Worm (Caenorhabditis elegans) whole organism, L2 larva: ENCODE results near the gene gck-4.

Source experiments
- C34F6.9 ChIP-seq: fragments of 150-350 bp; optimal IDR thresholded peaks from 2 replicates; lab custom pipeline; 2014; ENCODE audit warnings: missing biosample characterization, missing genetic modification characterization
- F13H6.1 ChIP-seq: sonication (generic microtip); optimal IDR thresholded peaks from 2 replicates; lab custom pipeline; 2016; ENCODE audit warnings: missing genetic modification characterization, missing compliant biosample characterization
- R02D3.7 ChIP-seq: fragments of 150-350 bp; optimal IDR thresholded peaks from 2 replicates; lab custom pipeline; 2014; ENCODE audit warnings: missing biosample characterization, missing genetic modification characterization
- Y55F3AM.14 ChIP-seq: fragments of 200-800 bp; sonication (Bioruptor generic); optimal IDR thresholded peaks from 2 replicates; lab custom pipeline; 2018; ENCODE audit warnings: mild to moderate bottlenecking, missing genetic modification characterization, missing compliant biosample characterization
- ZK546.5 ChIP-seq: sonication (generic microtip); optimal IDR thresholded peaks from 2 replicates; lab custom pipeline; 2017; ENCODE audit warnings: missing biosample characterization, missing genetic modification characterization
- alr-1 ChIP-seq: fragments of 150-350 bp; optimal IDR thresholded peaks from 2 replicates; lab custom pipeline; 2014; ENCODE audit warnings: missing biosample characterization, missing genetic modification characterization
- aly-2 ChIP-seq: fragments of 150-350 bp; optimal IDR thresholded peaks from 2 replicates; lab custom pipeline; 2014; ENCODE audit warnings: missing biosample characterization, missing genetic modification characterization
- ama-1 ChIP-seq: fragments of 150-350 bp; optimal IDR thresholded peaks from 2 replicates; lab custom pipeline; 2018; ENCODE audit warnings: inconsistent platforms
- blmp-1 ChIP-seq: sonication (generic microtip); optimal IDR thresholded peaks from 2 replicates; lab custom pipeline; 2017; ENCODE audit warnings: missing genetic modification characterization, mild to moderate bottlenecking, missing compliant biosample characterization, antibody characterized with exemption, moderate library complexity; ENCODE audit not compliant: insufficient read depth
- ceh-16 ChIP-seq: fragments of 150-350 bp; optimal IDR thresholded peaks from 2 replicates; lab custom pipeline; 2014; ENCODE audit warnings: missing biosample characterization, missing genetic modification characterization
- ceh-82 ChIP-seq: fragments of 150-350 bp; optimal IDR thresholded peaks from 2 replicates; lab custom pipeline; 2014; ENCODE audit warnings: missing biosample characterization, missing genetic modification characterization
- crh-2 ChIP-seq: sonication (generic microtip); optimal IDR thresholded peaks from 2 replicates; lab custom pipeline; 2017; ENCODE audit warnings: missing biosample characterization, missing genetic modification characterization
- dmd-4 ChIP-seq: sonication (generic microtip); optimal IDR thresholded peaks from 2 replicates; lab custom pipeline; 2017; ENCODE audit warnings: missing biosample characterization, missing genetic modification characterization
- egl-27 ChIP-seq: sonication (generic microtip); optimal IDR thresholded peaks from 3 replicates; lab custom pipeline; 2017; ENCODE audit warnings: missing biosample characterization, missing genetic modification reagents, missing genetic modification characterization
- elt-1 ChIP-seq: fragments of 150-350 bp; optimal IDR thresholded peaks from 2 replicates; lab custom pipeline; 2014; ENCODE audit warnings: missing biosample characterization, missing genetic modification characterization
- elt-3 ChIP-seq: sonication (generic microtip); optimal IDR thresholded peaks from 2 replicates; lab custom pipeline; 2017; ENCODE audit warnings: missing biosample characterization, missing genetic modification characterization
- fos-1 ChIP-seq: fragments of 150-350 bp; optimal IDR thresholded peaks from 2 replicates; lab custom pipeline; 2014; ENCODE audit warnings: missing biosample characterization, missing genetic modification characterization
- gmeb-1 ChIP-seq: fragments of 150-350 bp; optimal IDR thresholded peaks from 2 replicates; lab custom pipeline; 2014; ENCODE audit warnings: missing biosample characterization, missing genetic modification characterization
- lin-11 ChIP-seq: fragments of 150-350 bp; sonication (generic microtip); optimal IDR thresholded peaks from 2 replicates; lab custom pipeline; 2014; ENCODE audit warnings: missing biosample characterization, missing genetic modification characterization, inconsistent platforms, mixed read lengths
- lin-13 ChIP-seq: fragments of 150-350 bp; optimal IDR thresholded peaks from 2 replicates; lab custom pipeline; 2014; ENCODE audit warnings: missing biosample characterization, missing genetic modification reagents, missing genetic modification characterization
- lin-39 ChIP-seq: fragments of 150-350 bp; optimal IDR thresholded peaks from 2 replicates; lab custom pipeline; 2014; ENCODE audit warnings: missing biosample characterization, missing genetic modification reagents, missing genetic modification characterization
- lsy-2 ChIP-seq, 2 experiments: fragments of 150-350 bp in 1 of 2; sonication (generic microtip) in 1 of 2; optimal IDR thresholded peaks; 2 replicates each; lab custom pipeline; 2014 to 2017; ENCODE audit warnings: missing biosample characterization in 2 of 2, missing genetic modification characterization in 2 of 2
- mab-5 ChIP-seq: fragments of 150-350 bp; optimal IDR thresholded peaks from 2 replicates; lab custom pipeline; 2014; ENCODE audit warnings: missing biosample characterization, missing genetic modification characterization
- mbf-1 ChIP-seq: sonication (generic microtip); optimal IDR thresholded peaks from 2 replicates; lab custom pipeline; 2017; ENCODE audit warnings: missing biosample characterization, missing genetic modification characterization
- mdl-1 ChIP-seq, 2 experiments: fragments of 150-350 bp in 1 of 2; sonication (generic microtip) in 1 of 2; optimal IDR thresholded peaks; 2 replicates each; lab custom pipeline; 2017; ENCODE audit warnings: missing biosample characterization in 2 of 2, missing genetic modification characterization in 2 of 2
- nhr-10 ChIP-seq: sonication (generic microtip); optimal IDR thresholded peaks from 2 replicates; lab custom pipeline; 2017; ENCODE audit warnings: missing biosample characterization, missing genetic modification characterization
- nhr-11 ChIP-seq: fragments of 150-350 bp; optimal IDR thresholded peaks from 2 replicates; lab custom pipeline; 2014; ENCODE audit warnings: missing biosample characterization, missing genetic modification characterization
- nhr-12 ChIP-seq: fragments of 150-350 bp; optimal IDR thresholded peaks from 2 replicates; lab custom pipeline; 2014; ENCODE audit warnings: missing biosample characterization, missing genetic modification characterization
- nhr-129 ChIP-seq: fragments of 150-350 bp; optimal IDR thresholded peaks from 2 replicates; lab custom pipeline; 2014; ENCODE audit warnings: missing biosample characterization, missing genetic modification characterization
- nhr-21 ChIP-seq: fragments of 150-350 bp; optimal IDR thresholded peaks from 2 replicates; lab custom pipeline; 2014; ENCODE audit warnings: missing biosample characterization, missing genetic modification characterization
- nhr-23 ChIP-seq: fragments of 150-350 bp; optimal IDR thresholded peaks from 2 replicates; lab custom pipeline; 2014; ENCODE audit warnings: missing biosample characterization, missing genetic modification reagents, missing genetic modification characterization
- nhr-237 ChIP-seq: fragments of 150-350 bp; optimal IDR thresholded peaks from 2 replicates; lab custom pipeline; 2014; ENCODE audit warnings: missing biosample characterization, missing genetic modification characterization
- nhr-25 ChIP-seq: fragments of 150-350 bp; sonication (generic microtip); optimal IDR thresholded peaks from 3 replicates; lab custom pipeline; 2014; ENCODE audit warnings: missing biosample characterization, missing genetic modification characterization
- nhr-6 ChIP-seq: fragments of 150-350 bp; optimal IDR thresholded peaks from 2 replicates; lab custom pipeline; 2014; ENCODE audit warnings: missing biosample characterization, missing genetic modification characterization
- nhr-77 ChIP-seq: fragments of 150-350 bp; optimal IDR thresholded peaks from 2 replicates; lab custom pipeline; 2014; ENCODE audit warnings: missing biosample characterization, missing genetic modification characterization
- sem-4 ChIP-seq: fragments of 150-350 bp; optimal IDR thresholded peaks from 2 replicates; lab custom pipeline; 2014; ENCODE audit warnings: missing biosample characterization, missing genetic modification reagents, missing genetic modification characterization
- skn-1 ChIP-seq: sonication (generic microtip); optimal IDR thresholded peaks from 2 replicates; lab custom pipeline; 2017; ENCODE audit warnings: missing biosample characterization, missing genetic modification characterization
- sma-9 ChIP-seq, 2 experiments: fragments of 150-350 bp in 1 of 2; sonication (generic microtip) in 1 of 2; optimal IDR thresholded peaks; 2 replicates each; lab custom pipeline; 2014 to 2016; ENCODE audit warnings: missing genetic modification characterization in 2 of 2, mild to moderate bottlenecking in 1 of 2, missing biosample characterization in 1 of 2, missing compliant biosample characterization in 1 of 2, missing genetic modification reagents in 1 of 2, moderate library complexity in 1 of 2
- snpc-4 ChIP-seq: fragments of 150-350 bp; optimal IDR thresholded peaks from 2 replicates; lab custom pipeline; 2014; ENCODE audit warnings: missing biosample characterization, missing genetic modification characterization
- unc-39 ChIP-seq: fragments of 150-350 bp; optimal IDR thresholded peaks from 2 replicates; lab custom pipeline; 2014; ENCODE audit warnings: missing biosample characterization, missing genetic modification characterization
- unc-55 ChIP-seq: fragments of 150-350 bp; sonication (generic microtip); optimal IDR thresholded peaks from 3 replicates; lab custom pipeline; 2014; ENCODE audit warnings: missing biosample characterization, missing genetic modification reagents, missing genetic modification characterization
- unc-62 ChIP-seq: fragments of 150-350 bp; optimal IDR thresholded peaks from 2 replicates; lab custom pipeline; 2014; ENCODE audit warnings: missing biosample characterization, missing genetic modification reagents, missing genetic modification characterization
- zag-1 ChIP-seq: fragments of 150-350 bp; optimal IDR thresholded peaks from 2 replicates; lab custom pipeline; 2014; ENCODE audit warnings: missing biosample characterization, missing genetic modification characterization
- ztf-1 ChIP-seq: fragments of 200-800 bp; sonication (Bioruptor generic); conservative IDR thresholded peaks from 2 replicates; pipeline ENCODE4 v1.3.6; 2022; ENCODE audit warnings: missing genetic modification characterization, missing compliant biosample characterization
- ztf-11 ChIP-seq: sonication (generic microtip); optimal IDR thresholded peaks from 2 replicates; lab custom pipeline; 2017; ENCODE audit warnings: missing biosample characterization, missing genetic modification characterization
- ztf-4 ChIP-seq: fragments of 150-350 bp; optimal IDR thresholded peaks from 2 replicates; lab custom pipeline; 2014; ENCODE audit warnings: missing biosample characterization, missing genetic modification characterization

gck-4 gene

ce11 chrX:13665447-13665846, 11.5 kb upstream of the gck-4 start (continued):
- no peak for TF ChIP-seq nhr-23 (tag; lab: Kevin White, UChicago)

DNA sequence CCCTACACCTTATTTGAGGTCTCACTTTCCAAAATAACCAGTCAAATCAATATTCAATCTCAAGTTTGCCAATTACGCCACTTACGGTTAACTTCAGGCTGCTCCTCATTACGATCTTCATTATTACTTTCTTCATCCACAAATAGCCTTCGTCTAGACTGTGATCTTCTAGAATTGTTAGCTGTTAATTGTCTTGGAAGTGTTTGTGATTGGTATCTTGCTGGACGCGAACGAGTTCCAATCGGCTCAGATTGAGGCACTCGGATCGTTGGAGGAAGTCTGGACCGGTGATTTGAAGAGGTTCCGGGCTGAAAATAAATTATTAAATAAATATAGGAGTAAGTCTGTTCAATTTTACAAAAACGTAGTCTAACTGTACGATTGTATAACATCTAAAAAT, 10.1 kb upstream of the gck-4 start:
- TF ChIP-seq mbf-1 (tag; lab: Kevin White, UChicago) = no peak
- TF ChIP-seq ztf-4 (tag; lab: Kevin White, UChicago) = no peak
- TF ChIP-seq lin-13 (GFP tag; lab: Kevin White, UChicago) = no peak
- TF ChIP-seq nhr-12 (tag; lab: Kevin White, UChicago) = no peak
- no peak for TF ChIP-seq nhr-23 (tag; lab: Kevin White, UChicago)
- no peak for TF ChIP-seq alr-1
- TF ChIP-seq nhr-129 = no peak
- no peak for TF ChIP-seq nhr-10 (tag; lab: Kevin White, UChicago)
- TF ChIP-seq lin-11 (tag; lab: Kevin White, UChicago) = no peak
- TF ChIP-seq mab-5 (tag; lab: Kevin White, UChicago) = no peak
- no peak for TF ChIP-seq nhr-25 (tag; lab: Kevin White, UChicago)

DNA sequence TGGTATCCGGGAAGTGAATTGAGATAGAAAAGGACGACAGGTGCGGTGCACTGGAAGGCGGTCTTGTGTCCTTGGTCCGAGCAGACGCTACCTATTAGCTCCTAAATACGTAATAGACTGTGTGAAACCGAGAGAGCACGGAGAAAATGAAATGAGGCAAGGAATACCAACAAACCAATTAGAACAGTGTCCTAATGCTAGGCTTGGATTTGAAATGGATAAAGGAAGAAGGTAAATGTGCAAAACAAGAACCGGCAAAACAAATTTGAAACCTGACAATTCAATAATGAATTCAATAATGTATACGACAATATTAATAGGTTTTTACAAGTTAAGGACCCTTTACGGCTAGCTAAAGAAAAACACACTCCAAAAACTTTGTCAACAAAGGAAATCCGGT, 8.3 kb upstream of the gck-4 start, which contains the start of gene C04A11.2:
C04A11.2 (minus strand) TSS at position 101 of the 400 bp plus-strand sequence.
- TF ChIP-seq unc-55 (GFP tag; lab: Kevin White, UChicago) = no peak
- TF ChIP-seq snpc-4 = no peak
- no peak for TF ChIP-seq ama-1
- TF ChIP-seq unc-62 (GFP tag; lab: Kevin White, UChicago) = no peak
- no peak for TF ChIP-seq lin-13 (GFP tag; lab: Kevin White, UChicago)

ce11 chrX:13669641-13670040, 7.4 kb upstream of the gck-4 start:
- no peak for TF ChIP-seq ceh-82 (tag; lab: Kevin White, UChicago)
- TF ChIP-seq blmp-1 (tag; lab: Kevin White, UChicago) = no peak
- TF ChIP-seq crh-2 (tag; lab: Kevin White, UChicago) = peak; percentile 73
- TF ChIP-seq sem-4 = no peak
- TF ChIP-seq zag-1 (tag; lab: Kevin White, UChicago) = no peak
- TF ChIP-seq nhr-23 (tag; lab: Kevin White, UChicago) = no peak
- peak; percentile 33 for TF ChIP-seq lin-13 (GFP tag; lab: Kevin White, UChicago)
- no peak for TF ChIP-seq unc-62 (GFP tag; lab: Kevin White, UChicago)
- no peak for TF ChIP-seq alr-1
- no peak for TF ChIP-seq nhr-77 (tag; lab: Kevin White, UChicago)
- no peak for TF ChIP-seq nhr-12 (tag; lab: Kevin White, UChicago)
- TF ChIP-seq lin-11 (tag; lab: Kevin White, UChicago) = no peak
- TF ChIP-seq sma-9 (GFP tag; optimal IDR thresholded peaks at IDR 0.05; lab: Kevin White, UChicago) = peak; percentile 42
- no peak for TF ChIP-seq sma-9 (tag; optimal IDR thresholded peaks at IDR 0.05; lab: Kevin White, UChicago)
- TF ChIP-seq nhr-11 = no peak
- TF ChIP-seq nhr-129 = peak; percentile 73
- TF ChIP-seq mbf-1 (tag; lab: Kevin White, UChicago) = no peak
- no peak for TF ChIP-seq mab-5 (tag; lab: Kevin White, UChicago)
- no peak for TF ChIP-seq nhr-237
- TF ChIP-seq nhr-21 (tag; lab: Kevin White, UChicago) = no peak
- peak; percentile 45 for TF ChIP-seq gmeb-1
- TF ChIP-seq ZK546.5 (tag; lab: Kevin White, UChicago) = no peak
- no peak for TF ChIP-seq mdl-1 (tag; optimal IDR thresholded peaks at IDR 0.05; lab: Kevin White, UChicago)
- no peak for TF ChIP-seq ztf-1 (GFP tag; lab: Robert Waterston, UW)
- no peak for TF ChIP-seq ztf-4 (tag; lab: Kevin White, UChicago)
- no peak for TF ChIP-seq snpc-4
- TF ChIP-seq fos-1 (tag; lab: Kevin White, UChicago) = peak; percentile 54
- TF ChIP-seq ceh-16 (tag; lab: Kevin White, UChicago) = no peak
- no peak for TF ChIP-seq egl-27
- no peak for TF ChIP-seq skn-1
- TF ChIP-seq lsy-2 (tag; optimal IDR thresholded peaks at IDR 0.05; lab: Kevin White, UChicago) = peak in 1 of 2 experiments; percentile 43
- TF ChIP-seq ama-1 = no peak
- TF ChIP-seq aly-2 (tag; lab: Kevin White, UChicago) = no peak
- no peak for TF ChIP-seq lin-39 (tag; lab: Kevin White, UChicago)
- TF ChIP-seq R02D3.7 (tag; lab: Kevin White, UChicago) = no peak
- TF ChIP-seq elt-1 (tag; lab: Kevin White, UChicago) = no peak
- TF ChIP-seq nhr-6 (tag; lab: Kevin White, UChicago) = no peak
- no peak for TF ChIP-seq unc-39 (tag; lab: Kevin White, UChicago)
- no peak for TF ChIP-seq ztf-11
- TF ChIP-seq nhr-10 (tag; lab: Kevin White, UChicago) = no peak
- TF ChIP-seq elt-3 = no peak
- no peak for TF ChIP-seq Y55F3AM.14 (GFP tag; lab: Kevin White, UChicago)
- TF ChIP-seq C34F6.9 = peak; percentile 43
- TF ChIP-seq nhr-25 (tag; lab: Kevin White, UChicago) = no peak
- TF ChIP-seq dmd-4 (tag; lab: Kevin White, UChicago) = no peak
- peak; percentile 45 for TF ChIP-seq F13H6.1
- TF ChIP-seq unc-55 (GFP tag; lab: Kevin White, UChicago) = peak; percentile 35
